Fruit fly (Drosophila melanogaster): Measurements from ENCODE around the gene CG15743.

Gene CG15743

DNA sequence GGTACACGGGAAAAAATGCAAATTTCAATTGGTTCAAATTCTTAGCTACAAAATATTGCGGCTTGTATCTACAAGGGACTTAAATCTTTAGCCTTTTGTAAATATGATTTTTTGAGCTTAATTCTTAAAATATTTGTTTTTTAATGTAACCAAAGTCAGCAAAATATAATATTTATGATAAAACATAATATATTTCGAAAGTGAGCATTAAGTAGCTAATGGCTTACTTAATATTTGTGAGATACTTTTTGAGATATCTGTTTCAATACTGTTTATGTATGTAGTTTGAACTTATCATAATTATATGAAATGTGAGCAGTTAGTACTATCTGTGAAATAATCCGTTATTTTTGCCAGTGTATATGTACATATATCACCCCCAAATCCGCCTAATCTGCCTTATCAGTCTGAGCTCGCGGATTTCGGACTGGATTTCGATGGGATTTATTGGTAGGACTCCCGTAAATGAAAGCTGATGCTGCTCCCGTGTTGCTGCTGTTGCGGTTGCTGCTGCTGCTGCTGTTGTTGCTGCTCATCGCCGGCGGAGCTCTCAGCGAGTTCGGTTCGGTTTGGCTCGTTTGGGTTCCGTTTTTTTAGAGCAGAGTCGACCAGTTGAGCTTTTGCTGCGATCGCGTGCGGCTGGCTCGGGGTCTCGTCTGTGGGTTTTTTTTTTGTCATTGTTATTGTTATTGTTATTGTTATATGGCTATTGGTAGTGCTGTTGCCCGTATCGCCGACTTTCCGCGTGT lies 35.4 kb downstream of the CG15743 start (continued):
- TF ChIP-seq CG4404 (GFP tag; IDR thresholded peaks at IDR 0.05) = no peak
- no peak for TF ChIP-seq CG3838 (GFP tag; optimal IDR thresholded peaks at IDR 0.05)
- no peak for TF ChIP-seq zen (tag; optimal IDR thresholded peaks at IDR 0.05)
- no peak for TF ChIP-seq oc (tag; optimal IDR thresholded peaks at IDR 0.05)
- TF ChIP-seq CG9437 (GFP tag; optimal IDR thresholded peaks at IDR 0.05) = peak; percentile 53
- TF ChIP-seq grau (tag; optimal IDR thresholded peaks at IDR 0.05) = peak; percentile 66
- TF ChIP-seq Atf3 (GFP tag; optimal IDR thresholded peaks at IDR 0.05) = no peak
- no peak for TF ChIP-seq CG32767 (GFP tag; IDR thresholded peaks at IDR 0.05)
- TF ChIP-seq wek (GFP tag; optimal IDR thresholded peaks at IDR 0.05) = no peak
- TF ChIP-seq PHDP (tag; optimal IDR thresholded peaks at IDR 0.05) = peak; percentile 49
- no peak for TF ChIP-seq CG12219 (GFP tag; optimal IDR thresholded peaks at IDR 0.05)
- TF ChIP-seq H2.0 (GFP tag; IDR thresholded peaks at IDR 0.05) = no peak
- peak; percentile 35 for TF ChIP-seq nom (GFP tag; optimal IDR thresholded peaks at IDR 0.05)
- no peak for TF ChIP-seq CG34422 (GFP tag; IDR thresholded peaks at IDR 0.05)
- TF ChIP-seq CG18599 (GFP tag; optimal IDR thresholded peaks at IDR 0.05) = peak; percentile 38
- TF ChIP-seq CG9609 (GFP tag; optimal IDR thresholded peaks at IDR 0.05) = no peak
- no peak for TF ChIP-seq Lim3 (GFP tag; IDR thresholded peaks at IDR 0.05)
- TF ChIP-seq CG6765 (GFP tag; optimal IDR thresholded peaks at IDR 0.05) = peak; percentile 2
- TF ChIP-seq CG10267 (tag; optimal IDR thresholded peaks at IDR 0.05) = no peak
- peak; percentile 22; the same call in 1 of the 3 replicates for TF ChIP-seq row (GFP tag; IDR thresholded peaks at IDR 0.05)
- TF ChIP-seq sens-2 (GFP tag; IDR thresholded peaks at IDR 0.05) = no peak
- TF ChIP-seq sens (GFP tag) = peak; percentile 58
- TF ChIP-seq CG3281 (GFP tag; optimal IDR thresholded peaks at IDR 0.05) = peak; percentile 70
- no peak for TF ChIP-seq Usf (GFP tag; optimal IDR thresholded peaks at IDR 0.05)
- TF ChIP-seq slou (GFP tag; optimal IDR thresholded peaks at IDR 0.05) = no peak
- TF ChIP-seq Chrac-16 (GFP tag; optimal IDR thresholded peaks at IDR 0.05) = no peak
- TF ChIP-seq tna (GFP tag; IDR thresholded peaks at IDR 0.05; ENCODE audit: partially characterized antibody) = no peak
- TF ChIP-seq Vsx1 (GFP tag; optimal IDR thresholded peaks at IDR 0.05) = no peak
- TF ChIP-seq ab (GFP tag; optimal IDR thresholded peaks at IDR 0.05) = no peak
- TF ChIP-seq CG6854 (GFP tag; optimal IDR thresholded peaks at IDR 0.05) = peak; percentile 30
- TF ChIP-seq kni (GFP tag; optimal IDR thresholded peaks at IDR 0.05) = no peak
- TF ChIP-seq CG16863 (GFP tag; optimal IDR thresholded peaks at IDR 0.05) = no peak
- no peak for TF ChIP-seq Gsc (GFP tag; IDR thresholded peaks at IDR 0.05)
- no peak for TF ChIP-seq CG3995 (GFP tag; optimal IDR thresholded peaks at IDR 0.05)
- no peak for TF ChIP-seq CG7786 (GFP tag; optimal IDR thresholded peaks at IDR 0.05)
- TF ChIP-seq CG1233 (GFP tag; optimal IDR thresholded peaks at IDR 0.05) = no peak
- no peak for TF ChIP-seq B-H1 (GFP tag; IDR thresholded peaks at IDR 0.05)
- peak; percentile 60; the same call in 1 of the 3 replicates for TF ChIP-seq CG6175 (GFP tag; IDR thresholded peaks at IDR 0.05)
- TF ChIP-seq al (GFP tag; IDR thresholded peaks at IDR 0.05) = 0 out of 2 replicates have a peak, but pooled peaks have one; percentile 33
- TF ChIP-seq stc (GFP tag; IDR thresholded peaks at IDR 0.05) = no peak
- no peak for TF ChIP-seq ken (GFP tag; IDR thresholded peaks at IDR 0.05)
- TF ChIP-seq CG33213 (GFP tag; optimal IDR thresholded peaks at IDR 0.05) = no peak
- TF ChIP-seq tup (GFP tag; optimal IDR thresholded peaks at IDR 0.05) = no peak
- no peak for TF ChIP-seq MESR4 (GFP tag; optimal IDR thresholded peaks at IDR 0.05)
- no peak for TF ChIP-seq CG13624 (GFP tag; optimal IDR thresholded peaks at IDR 0.05)
- TF ChIP-seq Scr (GFP tag; IDR thresholded peaks at IDR 0.05; ENCODE audit: partially characterized antibody) = no peak
- no peak for TF ChIP-seq CG11398 (GFP tag; optimal IDR thresholded peaks at IDR 0.05)
- no peak for TF ChIP-seq Gug (GFP tag; IDR thresholded peaks at IDR 0.05)
- TF ChIP-seq CG12155 (GFP tag; optimal IDR thresholded peaks at IDR 0.05) = peak; percentile 22
- no peak for TF ChIP-seq Elba2 (GFP tag; optimal IDR thresholded peaks at IDR 0.05)
- no peak for TF ChIP-seq CG2202 (tag; optimal IDR thresholded peaks at IDR 0.05)

Data from whole organism, embryonic.